Worm (Caenorhabditis elegans): ENCODE measurements around the gene gpa-4.

Gene gpa-4

ce11 chrIV:372146-372789 lies 29.2 kb upstream of the gpa-4 start:
- TF ChIP-seq pat-9 (tag; optimal IDR thresholded peaks at IDR 0.05) = no peak
- TF ChIP-seq pha-2 (tag; optimal IDR thresholded peaks at IDR 0.05) = no peak
- TF ChIP-seq ceh-31 (tag; optimal IDR thresholded peaks at IDR 0.05) = peak; percentile 33
- TF ChIP-seq unc-86 (tag; optimal IDR thresholded peaks at IDR 0.05) = no peak
- no peak for TF ChIP-seq gmeb-2 (tag; optimal IDR thresholded peaks at IDR 0.05)
- TF ChIP-seq tbx-7 (tag; optimal IDR thresholded peaks at IDR 0.05) = no peak

- TF ChIP-seq C08G9.2 (tag; optimal IDR thresholded peaks at IDR 0.05) = no peak
- no peak for TF ChIP-seq syd-9 (tag; optimal IDR thresholded peaks at IDR 0.05)
- no peak for TF ChIP-seq madf-2 (tag; optimal IDR thresholded peaks at IDR 0.05)
- no peak for TF ChIP-seq pqm-1 (tag; optimal IDR thresholded peaks at IDR 0.05)
- no peak for TF ChIP-seq ceh-2 (tag; optimal IDR thresholded peaks at IDR 0.05)
- TF ChIP-seq pag-3 (tag; optimal IDR thresholded peaks at IDR 0.05; ENCODE audit: borderline replicate concordance) = no peak
- no peak for TF ChIP-seq odd-2 (tag; optimal IDR thresholded peaks at IDR 0.05)
- no peak for TF ChIP-seq C38D4.7 (GFP tag; optimal IDR thresholded peaks at IDR 0.05)
- no peak for TF ChIP-seq hlh-8 (tag; optimal IDR thresholded peaks at IDR 0.05)
- no peak for TF ChIP-seq hlh-13 (GFP tag; optimal IDR thresholded peaks at IDR 0.05)
- TF ChIP-seq F13H6.1 (tag; optimal IDR thresholded peaks at IDR 0.05) = no peak
- TF ChIP-seq tbx-7 (tag; optimal IDR thresholded peaks at IDR 0.05) = no peak
- no peak for TF ChIP-seq ahr-1 (tag; optimal IDR thresholded peaks at IDR 0.05)
- TF ChIP-seq hlh-30 (tag; optimal IDR thresholded peaks at IDR 0.05; ENCODE audit: insufficient read depth) = no peak
- TF ChIP-seq tbx-2 (tag; optimal IDR thresholded peaks at IDR 0.05) = no peak
- TF ChIP-seq fax-1 (tag; optimal IDR thresholded peaks at IDR 0.05) = no peak
- TF ChIP-seq ref-2 (tag; optimal IDR thresholded peaks at IDR 0.05) = no peak
- TF ChIP-seq ceh-19 (GFP tag; optimal IDR thresholded peaks at IDR 0.05) = no peak
- TF ChIP-seq ceh-48 (tag; optimal IDR thresholded peaks at IDR 0.05) = no peak
- no peak for TF ChIP-seq rnt-1 (tag; optimal IDR thresholded peaks at IDR 0.05)
Observed at ce11 chrIV:373963-374362, 27.5 kb upstream of the gpa-4 start.

- TF ChIP-seq Y22D7AL.16 (tag; optimal IDR thresholded peaks at IDR 0.05) = no peak
- TF ChIP-seq ztf-16 (tag; optimal IDR thresholded peaks at IDR 0.05) = no peak
- no peak for TF ChIP-seq ceh-30 (tag; optimal IDR thresholded peaks at IDR 0.05)
- TF ChIP-seq C08G9.2 (tag; optimal IDR thresholded peaks at IDR 0.05) = no peak
- no peak for TF ChIP-seq hlh-30 (tag; optimal IDR thresholded peaks at IDR 0.05; ENCODE audit: insufficient read depth)
- TF ChIP-seq rnt-1 (tag; optimal IDR thresholded peaks at IDR 0.05) = no peak
- no peak for TF ChIP-seq npax-4 (tag; optimal IDR thresholded peaks at IDR 0.05)
- TF ChIP-seq ceh-19 (GFP tag; optimal IDR thresholded peaks at IDR 0.05) = no peak
- TF ChIP-seq fkh-10 (GFP tag; optimal IDR thresholded peaks at IDR 0.05) = no peak
- TF ChIP-seq hlh-8 (tag; optimal IDR thresholded peaks at IDR 0.05) = no peak
- TF ChIP-seq unc-55 (GFP tag; optimal IDR thresholded peaks at IDR 0.05) = no peak
- TF ChIP-seq dve-1 (tag; optimal IDR thresholded peaks at IDR 0.05) = no peak
Observed at ce11 chrIV:375915-376314, 25.6 kb upstream of the gpa-4 start, which contains the start of gene fln-1. fln-1 (minus strand) TSS chrIV:376015.

- no peak for TF ChIP-seq madf-2 (tag; optimal IDR thresholded peaks at IDR 0.05)
- no peak for TF ChIP-seq unc-86 (tag; optimal IDR thresholded peaks at IDR 0.05)
- no peak for TF ChIP-seq Y22D7AL.16 (tag; optimal IDR thresholded peaks at IDR 0.05)
- TF ChIP-seq dmd-4 (tag; optimal IDR thresholded peaks at IDR 0.05; ENCODE audit: borderline replicate concordance) = no peak
- no peak for TF ChIP-seq gmeb-2 (tag; optimal IDR thresholded peaks at IDR 0.05)
- no peak for TF ChIP-seq tbx-7 (tag; optimal IDR thresholded peaks at IDR 0.05)
- TF ChIP-seq dve-1 (tag; optimal IDR thresholded peaks at IDR 0.05) = no peak
- no peak for TF ChIP-seq mec-3 (tag; optimal IDR thresholded peaks at IDR 0.05; ENCODE audit: borderline replicate concordance)
- no peak for TF ChIP-seq ceh-6 (GFP tag; optimal IDR thresholded peaks at IDR 0.05)
Observed at ce11 chrIV:377791-378190, 23.7 kb upstream of the gpa-4 start.

Measured in whole organism, late embryonic.